Fruit fly (Drosophila melanogaster) whole organism, embryonic: ENCODE measurements around the gene Jarid2.

Source experiments
- Bdp1 ChIP-seq: fragments of 200-800 bp; sonication (Bioruptor generic); optimal IDR thresholded peaks from 3 replicates; lab custom pipeline; 2016; ENCODE audit warnings: missing biosample characterization, missing genetic modification characterization
- CG10209 ChIP-seq: fragments of 200-800 bp; sonication (Bioruptor generic); optimal IDR thresholded peaks from 3 replicates; lab custom pipeline; 2017; ENCODE audit warnings: missing biosample characterization, mild to moderate bottlenecking, missing genetic modification characterization, missing genetic modification reagents
- CG10366 ChIP-seq: fragments of 200-800 bp; sonication (Bioruptor generic); IDR thresholded peaks from 2 replicates; pipeline ENCODE4 v1.3.6; 2022; ENCODE audit warnings: missing biosample characterization, missing genetic modification characterization
- CG11093 ChIP-seq: fragments of 200-800 bp; sonication (Bioruptor generic); IDR thresholded peaks from 3 replicates; pipeline ENCODE4 v1.3.6; 2022; ENCODE audit warnings: missing biosample characterization, missing genetic modification characterization
- CG1233 ChIP-seq: fragments of 200-800 bp; sonication (Bioruptor generic); optimal IDR thresholded peaks from 4 replicates; lab custom pipeline; 2018; ENCODE audit warnings: missing biosample characterization, mild to moderate bottlenecking, missing genetic modification characterization
- CG12391 ChIP-seq: fragments of 200-800 bp; sonication (Bioruptor generic); optimal IDR thresholded peaks from 3 replicates; lab custom pipeline; 2018; ENCODE audit warnings: missing biosample characterization, mild to moderate bottlenecking, missing genetic modification characterization, moderate library complexity
- CG12659 ChIP-seq: fragments of 200-800 bp; sonication (Bioruptor generic); optimal IDR thresholded peaks from 3 replicates; lab custom pipeline; 2017; ENCODE audit warnings: mild to moderate bottlenecking, missing biosample characterization, missing genetic modification reagents, missing genetic modification characterization
- CG15073 ChIP-seq: fragments of 200-800 bp; sonication (Bioruptor generic); optimal IDR thresholded peaks from 2 replicates; lab custom pipeline; 2016; ENCODE audit warnings: missing biosample characterization, missing genetic modification characterization
- CG15269 ChIP-seq: fragments of 200-800 bp; sonication (Bioruptor generic); optimal IDR thresholded peaks from 2 replicates; lab custom pipeline; 2018; ENCODE audit warnings: missing biosample characterization, mild to moderate bottlenecking, missing genetic modification characterization, moderate library complexity
- CG16863 ChIP-seq: fragments of 200-800 bp; sonication (Bioruptor generic); optimal IDR thresholded peaks from 3 replicates; lab custom pipeline; 2016; ENCODE audit warnings: missing biosample characterization, missing genetic modification characterization
- CG17385 ChIP-seq: fragments of 200-800 bp; sonication (Bioruptor generic); optimal IDR thresholded peaks from 3 replicates; lab custom pipeline; 2018; ENCODE audit warnings: missing biosample characterization, mild to moderate bottlenecking, missing genetic modification characterization
- CG17568 ChIP-seq: fragments of 200-800 bp; sonication (Bioruptor generic); optimal IDR thresholded peaks from 2 replicates; lab custom pipeline; 2018; ENCODE audit warnings: missing biosample characterization, mild to moderate bottlenecking, missing genetic modification characterization, moderate library complexity
- CG2120 ChIP-seq: fragments of 200-800 bp; sonication (Bioruptor generic); optimal IDR thresholded peaks from 3 replicates; lab custom pipeline; 2016; ENCODE audit warnings: missing biosample characterization, missing genetic modification characterization
- CG2129 ChIP-seq: fragments of 200-800 bp; sonication (Bioruptor generic); IDR thresholded peaks from 2 replicates; pipeline ENCODE4 v1.3.6; 2022; ENCODE audit warnings: missing biosample characterization, missing genetic modification characterization; ENCODE audit not compliant: partially characterized antibody
- CG2678 ChIP-seq: fragments of 200-800 bp; sonication (Bioruptor generic); optimal IDR thresholded peaks from 3 replicates; lab custom pipeline; 2019; ENCODE audit warnings: missing biosample characterization, mild to moderate bottlenecking, missing genetic modification characterization, moderate library complexity
- CG31388 ChIP-seq: fragments of 200-800 bp; sonication (Bioruptor generic); optimal IDR thresholded peaks from 2 replicates; lab custom pipeline; 2016; ENCODE audit warnings: missing biosample characterization, missing genetic modification characterization
- CG3163 ChIP-seq: fragments of 200-800 bp; sonication (Bioruptor generic); optimal IDR thresholded peaks from 3 replicates; lab custom pipeline; 2016; ENCODE audit warnings: missing biosample characterization, missing genetic modification characterization
- CG4328 ChIP-seq: fragments of 200-800 bp; sonication (Bioruptor generic); optimal IDR thresholded peaks from 3 replicates; lab custom pipeline; 2017; ENCODE audit warnings: missing biosample characterization, missing genetic modification reagents, missing genetic modification characterization
- CG4854 ChIP-seq: fragments of 200-800 bp; sonication (Bioruptor generic); optimal IDR thresholded peaks from 2 replicates; lab custom pipeline; 2016; ENCODE audit warnings: missing biosample characterization, missing genetic modification characterization, inconsistent platforms
- CG5180 ChIP-seq: fragments of 200-800 bp; sonication (Bioruptor generic); optimal IDR thresholded peaks from 3 replicates; lab custom pipeline; 2017; ENCODE audit warnings: missing biosample characterization, missing genetic modification characterization, mild to moderate bottlenecking, moderate library complexity, missing genetic modification reagents
- CG6254 ChIP-seq: fragments of 200-800 bp; sonication (Bioruptor generic); optimal IDR thresholded peaks from 3 replicates; lab custom pipeline; 2017; ENCODE audit warnings: mild to moderate bottlenecking, missing biosample characterization, missing genetic modification reagents, missing genetic modification characterization
- CG6272 ChIP-seq: fragments of 200-800 bp; sonication (Bioruptor generic); IDR thresholded peaks from 2 replicates; pipeline ENCODE4 v1.3.6; 2022; ENCODE audit warnings: missing biosample characterization, missing genetic modification characterization
- CG7786 ChIP-seq: fragments of 200-800 bp; sonication (Bioruptor generic); optimal IDR thresholded peaks from 2 replicates; lab custom pipeline; 2016; ENCODE audit warnings: missing biosample characterization, missing genetic modification characterization
- Chrac-16 ChIP-seq: fragments of 200-800 bp; sonication (Bioruptor generic); optimal IDR thresholded peaks from 3 replicates; lab custom pipeline; 2016; ENCODE audit warnings: missing biosample characterization, missing genetic modification characterization
- CkIIα-i1 ChIP-seq: fragments of 200-800 bp; sonication (Bioruptor generic); IDR thresholded peaks from 2 replicates; pipeline ENCODE4 v1.3.6; 2022; ENCODE audit warnings: missing biosample characterization, missing genetic modification characterization
- ERR ChIP-seq: fragments of 200-800 bp; sonication (Bioruptor generic); optimal IDR thresholded peaks from 2 replicates; lab custom pipeline; 2016; ENCODE audit warnings: missing biosample characterization, missing genetic modification characterization
- Fer3 ChIP-seq: fragments of 200-800 bp; sonication (Bioruptor generic); optimal IDR thresholded peaks from 2 replicates; lab custom pipeline; 2018; ENCODE audit warnings: missing biosample characterization, mild to moderate bottlenecking, missing genetic modification characterization, moderate library complexity
- Gsc ChIP-seq: fragments of 200-800 bp; sonication (Bioruptor generic); IDR thresholded peaks from 2 replicates; pipeline ENCODE4 v1.3.6; 2022; ENCODE audit warnings: missing biosample characterization, missing genetic modification characterization
- Gug ChIP-seq: fragments of 200-800 bp; sonication (Bioruptor generic); IDR thresholded peaks from 4 replicates; pipeline ENCODE4 v1.3.6; 2022; ENCODE audit warnings: missing biosample characterization, missing genetic modification characterization
- Lhr ChIP-seq: fragments of 200-800 bp; sonication (Bioruptor generic); optimal IDR thresholded peaks from 3 replicates; lab custom pipeline; 2017; ENCODE audit warnings: mild to moderate bottlenecking, missing biosample characterization, missing genetic modification reagents, missing genetic modification characterization
- Myb ChIP-seq: fragments of 200-800 bp; sonication (Bioruptor generic); optimal IDR thresholded peaks from 2 replicates; lab custom pipeline; 2016; ENCODE audit warnings: missing biosample characterization, missing genetic modification characterization
- NK7.1 ChIP-seq: fragments of 200-800 bp; sonication (Bioruptor generic); optimal IDR thresholded peaks from 3 replicates; lab custom pipeline; 2016; ENCODE audit warnings: missing biosample characterization, missing genetic modification characterization
- Neu2 ChIP-seq: fragments of 200-800 bp; sonication (Bioruptor generic); optimal IDR thresholded peaks from 3 replicates; lab custom pipeline; 2016; ENCODE audit warnings: missing biosample characterization, missing genetic modification characterization, borderline replicate concordance
- Nf-YA ChIP-seq: fragments of 200-800 bp; sonication (Bioruptor generic); IDR thresholded peaks from 2 replicates; pipeline ENCODE4 v1.3.6; 2022; ENCODE audit warnings: missing biosample characterization, missing genetic modification characterization
- ab ChIP-seq: fragments of 200-800 bp; sonication (Bioruptor generic); optimal IDR thresholded peaks from 2 replicates; lab custom pipeline; 2016; ENCODE audit warnings: missing biosample characterization, missing genetic modification characterization
- cg ChIP-seq: fragments of 200-800 bp; sonication (Bioruptor generic); optimal IDR thresholded peaks from 3 replicates; lab custom pipeline; 2019; ENCODE audit warnings: missing biosample characterization, mild to moderate bottlenecking, missing genetic modification characterization, moderate library complexity
- disco-r ChIP-seq: fragments of 200-800 bp; sonication (Bioruptor generic); optimal IDR thresholded peaks from 2 replicates; lab custom pipeline; 2016; ENCODE audit warnings: missing biosample characterization, missing genetic modification characterization
- fd102C ChIP-seq: fragments of 200-800 bp; sonication (Bioruptor generic); optimal IDR thresholded peaks from 2 replicates; lab custom pipeline; 2018; ENCODE audit warnings: missing biosample characterization, mild to moderate bottlenecking, missing genetic modification characterization, moderate library complexity
- gt ChIP-seq: fragments of 200-800 bp; sonication (Bioruptor generic); IDR thresholded peaks from 2 replicates; pipeline ENCODE4 v1.3.6; 2022; ENCODE audit warnings: missing biosample characterization, missing genetic modification characterization
- lab ChIP-seq: fragments of 200-800 bp; sonication (Bioruptor generic); optimal IDR thresholded peaks from 3 replicates; lab custom pipeline; 2017; ENCODE audit warnings: missing biosample characterization, missing genetic modification characterization, mild to moderate bottlenecking, moderate library complexity, missing genetic modification reagents
- nau ChIP-seq: fragments of 200-800 bp; sonication (Bioruptor generic); optimal IDR thresholded peaks from 3 replicates; lab custom pipeline; 2017; ENCODE audit warnings: missing biosample characterization, mild to moderate bottlenecking, missing genetic modification characterization, missing genetic modification reagents
- nmo ChIP-seq: fragments of 200-800 bp; sonication (Bioruptor generic); optimal IDR thresholded peaks from 2 replicates; lab custom pipeline; 2018; ENCODE audit warnings: missing biosample characterization, mild to moderate bottlenecking, missing genetic modification characterization, moderate library complexity
- pb ChIP-seq: fragments of 200-800 bp; sonication (Bioruptor generic); optimal IDR thresholded peaks from 3 replicates; lab custom pipeline; 2016; ENCODE audit warnings: missing biosample characterization, missing genetic modification characterization
- pros ChIP-seq: fragments of 200-800 bp; sonication (Bioruptor generic); optimal IDR thresholded peaks from 3 replicates; lab custom pipeline; 2019; ENCODE audit warnings: missing biosample characterization, mild to moderate bottlenecking, missing genetic modification characterization, moderate library complexity
- repo ChIP-seq: fragments of 200-800 bp; sonication (Bioruptor generic); optimal IDR thresholded peaks from 2 replicates; lab custom pipeline; 2016; ENCODE audit warnings: missing biosample characterization, missing genetic modification characterization
- shn ChIP-seq: fragments of 200-800 bp; sonication (Bioruptor generic); optimal IDR thresholded peaks from 3 replicates; lab custom pipeline; 2016; ENCODE audit warnings: missing biosample characterization, missing genetic modification characterization
- tgo ChIP-seq: fragments of 200-800 bp; sonication (Bioruptor generic); IDR thresholded peaks from 3 replicates; pipeline ENCODE4 v1.3.6; 2022; ENCODE audit warnings: missing biosample characterization, missing genetic modification characterization
- ttk ChIP-seq: fragments of 200-800 bp; sonication (Bioruptor generic); IDR thresholded peaks from 2 replicates; pipeline ENCODE4 v2.1.2; 2022; ENCODE audit warnings: missing biosample characterization, missing genetic modification characterization
- tup ChIP-seq: fragments of 200-800 bp; sonication (Bioruptor generic); optimal IDR thresholded peaks from 2 replicates; lab custom pipeline; 2016; ENCODE audit warnings: missing biosample characterization, mild to moderate bottlenecking, missing genetic modification characterization, moderate library complexity
- tx ChIP-seq: fragments of 200-800 bp; sonication (Bioruptor generic); optimal IDR thresholded peaks from 2 replicates; lab custom pipeline; 2016; ENCODE audit warnings: missing biosample characterization, missing genetic modification characterization
- yki ChIP-seq: fragments of >200 bp; optimal IDR thresholded peaks from 3 replicates; lab custom pipeline; 2018

Jarid2 gene

DNA sequence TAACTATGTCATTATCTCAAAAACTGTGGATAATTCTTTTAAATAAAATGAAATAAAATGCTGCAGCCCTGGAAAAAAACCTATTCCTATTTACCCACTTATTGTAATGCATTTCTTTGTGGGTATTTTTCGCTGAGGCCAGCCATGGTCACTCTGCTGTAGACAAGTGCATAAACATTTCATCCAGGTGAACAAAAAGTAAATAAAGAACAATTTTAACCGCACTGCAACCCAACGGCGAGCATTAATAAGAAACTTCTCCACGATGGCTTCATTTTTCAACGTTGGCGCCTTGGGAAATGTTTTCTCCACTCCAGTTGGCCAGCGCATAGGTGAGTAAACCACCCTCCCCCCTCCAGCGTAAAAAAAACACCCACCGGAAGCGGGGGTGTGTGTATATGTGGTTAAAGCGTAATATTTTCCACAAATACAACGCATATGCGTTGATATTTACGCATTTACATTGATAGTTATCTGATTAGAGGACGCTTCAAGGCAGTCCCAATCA is 30.1 kb upstream of the Jarid2 start, which contains the start of gene CG3529 (continued):
- no peak for TF ChIP-seq pros (GFP tag; lab: Kevin White, UChicago)
- peak; percentile 25 for TF ChIP-seq repo (GFP tag; lab: Kevin White, UChicago)
- TF ChIP-seq CG6272 = no peak
- no peak for TF ChIP-seq CG4854
- no peak for TF ChIP-seq gt (GFP tag; lab: Robert Waterston, UW)
- TF ChIP-seq tup (GFP tag; lab: Kevin White, UChicago) = no peak
- TF ChIP-seq Chrac-16 (GFP tag; lab: Kevin White, UChicago) = peak; percentile 3
- peak; percentile 45 for TF ChIP-seq CG5180 (GFP tag; lab: Kevin White, UChicago)
- peak; percentile 23 for TF ChIP-seq lab (GFP tag; lab: Kevin White, UChicago)
- no peak for TF ChIP-seq yki
- peak; percentile 56 for TF ChIP-seq CG4328
- peak; percentile 23 for TF ChIP-seq CG2678 (tag; lab: Kevin White, UChicago)
- no peak for TF ChIP-seq NK7.1
- TF ChIP-seq CG12391 = peak; percentile 39
- TF ChIP-seq Lhr (GFP tag; lab: Kevin White, UChicago) = peak; percentile 21
- TF ChIP-seq CkIIα-i1 (GFP tag; lab: Robert Waterston, UW) = no peak
- TF ChIP-seq CG6254 = no peak
- peak; percentile 35 for TF ChIP-seq CG2120 (GFP tag; lab: Kevin White, UChicago)
- no peak for TF ChIP-seq CG11093
- no peak for TF ChIP-seq CG16863 (GFP tag; lab: Kevin White, UChicago)
- no peak for TF ChIP-seq CG31388 (GFP tag; lab: Kevin White, UChicago)
- TF ChIP-seq CG17385 (GFP tag; lab: Kevin White, UChicago) = peak; percentile 49
- peak; percentile 47 for TF ChIP-seq Myb (GFP tag; lab: Kevin White, UChicago)
- peak; percentile 39 for TF ChIP-seq disco-r (GFP tag; lab: Kevin White, UChicago)
- no peak for TF ChIP-seq tgo (GFP tag; lab: Robert Waterston, UW)
- TF ChIP-seq fd102C (GFP tag; lab: Kevin White, UChicago) = no peak
- peak; percentile 8 for TF ChIP-seq CG10209 (GFP tag; lab: Kevin White, UChicago)
- TF ChIP-seq cg (GFP tag; lab: Kevin White, UChicago) = no peak
- no peak for TF ChIP-seq CG15073 (GFP tag; lab: Kevin White, UChicago)
- TF ChIP-seq ttk (GFP tag; lab: Robert Waterston, UW) = peak; percentile 23; the same call in 1 of the 2 replicates
- no peak for TF ChIP-seq Fer3
- TF ChIP-seq Neu2 (GFP tag; lab: Kevin White, UChicago) = no peak
- TF ChIP-seq shn (GFP tag; lab: Kevin White, UChicago) = no peak
- TF ChIP-seq CG15269 (tag; lab: Kevin White, UChicago) = peak; percentile 1
- no peak for TF ChIP-seq CG2129 (GFP tag; lab: Robert Waterston, UW)
- no peak for TF ChIP-seq ERR (GFP tag; lab: Kevin White, UChicago)
- peak; percentile 70 for TF ChIP-seq CG12659 (GFP tag; lab: Kevin White, UChicago)
- TF ChIP-seq Bdp1 = peak; percentile 19
- no peak for TF ChIP-seq CG1233
- peak; percentile 8 for TF ChIP-seq CG7786 (GFP tag; lab: Kevin White, UChicago)
- peak; percentile 53; the same call in 1 of the 2 replicates for TF ChIP-seq Nf-YA (GFP tag; lab: Robert Waterston, UW)
- TF ChIP-seq nmo (GFP tag; lab: Kevin White, UChicago) = peak; percentile 34
- no peak for TF ChIP-seq Gsc (GFP tag; lab: Robert Waterston, UW)
- TF ChIP-seq ab (GFP tag; lab: Kevin White, UChicago) = no peak
- no peak for TF ChIP-seq Gug (GFP tag; lab: Robert Waterston, UW)
- peak; percentile 14 for TF ChIP-seq CG17568
- no peak for TF ChIP-seq CG3163
- no peak for TF ChIP-seq tx (GFP tag; lab: Kevin White, UChicago)
- TF ChIP-seq pb (GFP tag; lab: Kevin White, UChicago) = no peak
- no peak for TF ChIP-seq CG10366 (GFP tag; lab: Robert Waterston, UW)
- TF ChIP-seq nau (GFP tag; lab: Kevin White, UChicago) = peak; percentile 7
